Worm (Caenorhabditis elegans) whole organism, late embryonic: ENCODE data around the gene T01B7.5.

Source experiments
- C38D4.7 ChIP-seq: fragments of 200-800 bp; sonication (Bioruptor generic); optimal IDR thresholded peaks from 2 replicates; lab custom pipeline; 2018; ENCODE audit warnings: mild to moderate bottlenecking, missing genetic modification characterization, moderate library complexity, missing compliant biosample characterization
- F13H6.1 ChIP-seq: sonication (generic microtip); optimal IDR thresholded peaks from 2 replicates; lab custom pipeline; 2016; ENCODE audit warnings: missing genetic modification characterization, missing compliant biosample characterization
- K09A11.1 ChIP-seq: sonication (generic microtip); optimal IDR thresholded peaks from 2 replicates; lab custom pipeline; 2017; ENCODE audit warnings: antibody characterized with exemption, mild to moderate bottlenecking, missing genetic modification characterization, missing compliant biosample characterization; ENCODE audit not compliant: insufficient read depth
- T23F11.4 ChIP-seq: fragments of 200-800 bp; sonication (Bioruptor generic); optimal IDR thresholded peaks from 2 replicates; lab custom pipeline; 2018; ENCODE audit warnings: mild to moderate bottlenecking, missing genetic modification characterization, missing compliant biosample characterization
- Y22D7AL.16 ChIP-seq: sonication (generic microtip); optimal IDR thresholded peaks from 2 replicates; lab custom pipeline; 2016; ENCODE audit warnings: missing genetic modification characterization, missing compliant biosample characterization
- ama-1 ChIP-seq: fragments of 150-350 bp; optimal IDR thresholded peaks from 2 replicates; lab custom pipeline; 2014
- ceh-14 ChIP-seq: sonication (generic microtip); optimal IDR thresholded peaks from 2 replicates; lab custom pipeline; 2016; ENCODE audit warnings: missing genotype, missing genetic modification characterization, missing compliant biosample characterization
- ceh-30 ChIP-seq: fragments of 150-350 bp; optimal IDR thresholded peaks from 2 replicates; lab custom pipeline; 2014; ENCODE audit warnings: missing biosample characterization, missing genetic modification characterization
- ceh-31 ChIP-seq: sonication (generic microtip); optimal IDR thresholded peaks from 2 replicates; lab custom pipeline; 2016; ENCODE audit warnings: missing genetic modification characterization, missing compliant biosample characterization
- ceh-9 ChIP-seq: sonication (generic microtip); optimal IDR thresholded peaks from 2 replicates; lab custom pipeline; 2016; ENCODE audit warnings: mild to moderate bottlenecking, missing genetic modification characterization, inconsistent platforms, missing compliant biosample characterization
- elt-2 ChIP-seq: sonication (generic microtip); optimal IDR thresholded peaks from 2 replicates; lab custom pipeline; 2016; ENCODE audit warnings: missing genetic modification reagents, missing genetic modification characterization, missing compliant biosample characterization
- ets-4 ChIP-seq: sonication (generic microtip); optimal IDR thresholded peaks from 2 replicates; lab custom pipeline; 2016; ENCODE audit warnings: missing genetic modification characterization, missing compliant biosample characterization
- eyg-1 ChIP-seq: sonication (generic microtip); optimal IDR thresholded peaks from 2 replicates; lab custom pipeline; 2016; ENCODE audit warnings: missing genotype, missing genetic modification characterization, missing compliant biosample characterization
- fax-1 ChIP-seq: sonication (generic microtip); optimal IDR thresholded peaks from 2 replicates; lab custom pipeline; 2016; ENCODE audit warnings: missing genotype, missing genetic modification characterization, missing compliant biosample characterization
- gmeb-2 ChIP-seq: sonication (generic microtip); optimal IDR thresholded peaks from 2 replicates; lab custom pipeline; 2016; ENCODE audit warnings: missing genetic modification characterization, inconsistent platforms, missing compliant biosample characterization
- hlh-13 ChIP-seq: fragments of 200-800 bp; sonication (Bioruptor generic); optimal IDR thresholded peaks from 2 replicates; lab custom pipeline; 2018; ENCODE audit warnings: mild to moderate bottlenecking, missing genetic modification characterization, missing compliant biosample characterization
- hlh-15 ChIP-seq: sonication (generic microtip); optimal IDR thresholded peaks from 2 replicates; lab custom pipeline; 2016; ENCODE audit warnings: missing genetic modification characterization, missing compliant biosample characterization
- hlh-30 ChIP-seq: sonication (generic microtip); optimal IDR thresholded peaks from 2 replicates; lab custom pipeline; 2017; ENCODE audit warnings: antibody characterized with exemption, missing genetic modification characterization, missing compliant biosample characterization; ENCODE audit not compliant: insufficient read depth
- hlh-8 ChIP-seq: sonication (generic microtip); optimal IDR thresholded peaks from 2 replicates; lab custom pipeline; 2016; ENCODE audit warnings: missing genotype, missing genetic modification characterization, missing compliant biosample characterization
- lim-6 ChIP-seq: sonication (generic microtip); optimal IDR thresholded peaks from 2 replicates; lab custom pipeline; 2016; ENCODE audit warnings: missing genetic modification characterization, missing compliant biosample characterization
- lin-11 ChIP-seq: fragments of 200-800 bp; sonication (Bioruptor generic); optimal IDR thresholded peaks from 2 replicates; lab custom pipeline; 2018; ENCODE audit warnings: mild to moderate bottlenecking, missing genetic modification characterization, missing compliant biosample characterization
- nhr-11 ChIP-seq: fragments of 150-350 bp; optimal IDR thresholded peaks from 2 replicates; lab custom pipeline; 2014; ENCODE audit warnings: missing biosample characterization, missing genetic modification characterization
- pag-3 ChIP-seq: sonication (generic microtip); optimal IDR thresholded peaks from 2 replicates; lab custom pipeline; 2016; ENCODE audit warnings: missing compliant biosample characterization, missing genetic modification characterization, borderline replicate concordance
- pat-9 ChIP-seq: fragments of 200-800 bp; sonication (Bioruptor generic); optimal IDR thresholded peaks from 2 replicates; lab custom pipeline; 2018; ENCODE audit warnings: mild to moderate bottlenecking, missing genetic modification characterization, moderate library complexity, missing compliant biosample characterization
- pax-1 ChIP-seq: fragments of 150-350 bp; optimal IDR thresholded peaks from 2 replicates; lab custom pipeline; 2014; ENCODE audit warnings: missing biosample characterization, missing genetic modification characterization
- pqm-1 ChIP-seq: sonication (generic microtip); optimal IDR thresholded peaks from 2 replicates; lab custom pipeline; 2016; ENCODE audit warnings: missing genetic modification characterization, missing compliant biosample characterization
- ref-2 ChIP-seq: sonication (generic microtip); optimal IDR thresholded peaks from 2 replicates; lab custom pipeline; 2016; ENCODE audit warnings: missing genetic modification characterization, missing compliant biosample characterization
- rnt-1 ChIP-seq: sonication (generic microtip); optimal IDR thresholded peaks from 2 replicates; lab custom pipeline; 2016; ENCODE audit warnings: missing genetic modification characterization, missing compliant biosample characterization
- sox-2 ChIP-seq: fragments of 200-800 bp; sonication (Bioruptor generic); IDR thresholded peaks from 2 replicates; pipeline ENCODE4 v1.3.6; 2022; ENCODE audit warnings: missing genetic modification reagents, missing genetic modification characterization, missing compliant biosample characterization
- tbx-7 ChIP-seq: sonication (generic microtip); optimal IDR thresholded peaks from 2 replicates; lab custom pipeline; 2016; ENCODE audit warnings: missing genotype, missing genetic modification characterization, missing compliant biosample characterization
- unc-86 ChIP-seq: sonication (generic microtip); optimal IDR thresholded peaks from 2 replicates; lab custom pipeline; 2016; ENCODE audit warnings: missing genetic modification characterization, missing compliant biosample characterization
- zip-5 ChIP-seq: sonication (generic microtip); optimal IDR thresholded peaks from 2 replicates; lab custom pipeline; 2016; ENCODE audit warnings: missing genetic modification characterization, missing compliant biosample characterization
- ztf-16 ChIP-seq: sonication (generic microtip); optimal IDR thresholded peaks from 2 replicates; lab custom pipeline; 2017; ENCODE audit warnings: missing genetic modification characterization, missing compliant biosample characterization

The T01B7.5 gene

ce11 chrII:8737456-8737855, 20.8 kb downstream of the T01B7.5 start, which contains the start of gene idpb-4:
Gene idpb-4 (minus strand): TSS chrII:8737556.
- no peak for TF ChIP-seq zip-5 (tag; lab: Kevin White, UChicago)
- TF ChIP-seq lin-11 = no peak
- no peak for TF ChIP-seq ets-4
- TF ChIP-seq C38D4.7 (GFP tag; lab: Kevin White, UChicago) = no peak
- TF ChIP-seq elt-2 (tag; lab: Kevin White, UChicago) = no peak
- no peak for TF ChIP-seq pqm-1 (tag; lab: Kevin White, UChicago)
- no peak for TF ChIP-seq hlh-13 (GFP tag; lab: Kevin White, UChicago)
- no peak for TF ChIP-seq gmeb-2 (tag; lab: Kevin White, UChicago)
- TF ChIP-seq F13H6.1 (tag; lab: Kevin White, UChicago) = no peak
- TF ChIP-seq eyg-1 (tag; lab: Kevin White, UChicago) = no peak
- no peak for TF ChIP-seq T23F11.4 (GFP tag; lab: Kevin White, UChicago)
- TF ChIP-seq ztf-16 (tag; lab: Kevin White, UChicago) = no peak
- no peak for TF ChIP-seq nhr-11 (tag; lab: Kevin White, UChicago)
- TF ChIP-seq K09A11.1 = no peak
- TF ChIP-seq tbx-7 (tag; lab: Kevin White, UChicago) = no peak
- no peak for TF ChIP-seq hlh-15 (tag; lab: Kevin White, UChicago)

- TF ChIP-seq elt-2 (tag; lab: Kevin White, UChicago) = peak; percentile 23
- no peak for TF ChIP-seq rnt-1 (tag; lab: Kevin White, UChicago)
These were observed 21.6 kb downstream of the T01B7.5 start for ce11 chrII:8738244-8738643.

- no peak for TF ChIP-seq pag-3 (tag; lab: Kevin White, UChicago)
These were observed 22.3 kb downstream of the T01B7.5 start for ce11 chrII:8738955-8739354.

ce11 chrII:8740326-8740949, 23.8 kb downstream of the T01B7.5 start:
- TF ChIP-seq pat-9 (no peak), elt-2 (tag; lab: Kevin White, UChicago) (peak; percentile 95)

- TF ChIP-seq ref-2 (tag; lab: Kevin White, UChicago) (no peak), elt-2 (tag; lab: Kevin White, UChicago) (no peak), hlh-30 (tag; lab: Kevin White, UChicago) (peak; percentile 35), lim-6 (no peak), fax-1 (tag; lab: Kevin White, UChicago) (no peak)
These were observed 24.6 kb downstream of the T01B7.5 start for ce11 chrII:8741277-8741676.

- no peak for TF ChIP-seq ceh-30 (tag; lab: Kevin White, UChicago)
- no peak for TF ChIP-seq unc-86
- no peak for TF ChIP-seq pax-1 (tag; lab: Kevin White, UChicago)
- TF ChIP-seq pat-9 = no peak
- no peak for TF ChIP-seq K09A11.1
- TF ChIP-seq Y22D7AL.16 (tag; lab: Kevin White, UChicago) = no peak
- no peak for TF ChIP-seq ama-1 (lab: Kevin White, UChicago)
- no peak for TF ChIP-seq sox-2 (GFP tag; lab: Robert Waterston, UW)
- TF ChIP-seq ceh-14 = no peak
- no peak for TF ChIP-seq ceh-9 (tag; lab: Kevin White, UChicago)
- TF ChIP-seq hlh-8 (tag; lab: Kevin White, UChicago) = no peak
- TF ChIP-seq ceh-31 (tag; lab: Kevin White, UChicago) = no peak
- TF ChIP-seq rnt-1 (tag; lab: Kevin White, UChicago) = no peak
- no peak for TF ChIP-seq T23F11.4 (GFP tag; lab: Kevin White, UChicago)
These were observed 25.6 kb downstream of the T01B7.5 start for ce11 chrII:8742006-8742847.
